Worm (Caenorhabditis elegans) whole organism, L3 larva: ENCODE results near the gene dmsr-5.
A peak's percentile ranks its signal among the peaks of the same experiment; 100 is the strongest.
"Not testable (repeated sequence)": the region's sequence is repeated elsewhere in the genome, so short reads cannot be mapped to it uniquely, and the experiment has no call there.

ENCODE experiments used
- mdl-1 ChIP-seq: fragments of 150-350 bp; optimal IDR thresholded peaks from 2 replicates; lab custom pipeline; 2014; ENCODE audit warnings: missing biosample characterization, missing genetic modification characterization
- nhr-11 ChIP-seq: fragments of 150-350 bp; optimal IDR thresholded peaks from 2 replicates; lab custom pipeline; 2014; ENCODE audit warnings: missing biosample characterization, missing genetic modification characterization
- nhr-237 ChIP-seq: fragments of 150-350 bp; optimal IDR thresholded peaks from 2 replicates; lab custom pipeline; 2014; ENCODE audit warnings: missing biosample characterization, missing genetic modification characterization
- nhr-25 ChIP-seq: sonication (generic microtip); optimal IDR thresholded peaks from 2 replicates; lab custom pipeline; 2017; ENCODE audit warnings: missing biosample characterization, missing genetic modification characterization
- nhr-28 ChIP-seq: fragments of 150-350 bp; optimal IDR thresholded peaks from 2 replicates; lab custom pipeline; 2014; ENCODE audit warnings: missing biosample characterization, missing genetic modification characterization
- tbx-2 ChIP-seq: sonication (generic microtip); optimal IDR thresholded peaks from 2 replicates; lab custom pipeline; 2016; ENCODE audit warnings: mild to moderate bottlenecking, missing genetic modification characterization, missing compliant biosample characterization
- zag-1 ChIP-seq: fragments of 150-350 bp; optimal IDR thresholded peaks from 2 replicates; lab custom pipeline; 2014; ENCODE audit warnings: missing biosample characterization, missing genetic modification characterization
- ztf-4 ChIP-seq: fragments of 150-350 bp; optimal IDR thresholded peaks from 2 replicates; lab custom pipeline; 2014; ENCODE audit warnings: missing biosample characterization, missing genetic modification characterization

DNA sequence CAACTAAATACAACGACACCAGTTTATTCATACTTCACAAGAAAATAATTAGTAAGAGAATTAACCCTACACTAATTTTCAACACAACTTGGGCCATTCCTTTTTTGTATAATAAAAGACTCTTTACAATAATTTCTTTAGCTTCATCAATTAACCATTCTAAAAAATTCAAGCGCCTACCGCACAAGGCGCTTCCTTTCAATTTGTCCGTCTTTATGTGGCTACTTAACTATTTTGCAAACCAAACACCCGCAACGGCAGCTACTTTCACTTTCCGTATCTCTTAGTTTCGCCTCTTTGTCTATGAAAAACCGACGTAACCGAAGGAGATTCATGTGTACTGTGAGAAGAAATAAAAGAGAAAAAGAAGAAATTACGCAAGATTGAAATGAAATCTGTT lies 8.6 kb downstream of the dmsr-5 start:
- not testable (repeated sequence) for TF ChIP-seq zag-1 (tag; lab: Kevin White, UChicago); ztf-4; tbx-2 (tag; lab: Kevin White, UChicago); nhr-11 (tag; lab: Kevin White, UChicago); nhr-237; nhr-28 (tag; lab: Kevin White, UChicago); mdl-1
- peak; percentile 25 for TF ChIP-seq nhr-25 (tag; lab: Kevin White, UChicago)
